Fruit fly (Drosophila melanogaster): Measurements from ENCODE around the gene CG12496.

- TF ChIP-seq CG16779 (GFP tag; IDR thresholded peaks at IDR 0.05) (no peak), Abd-B (GFP tag; optimal IDR thresholded peaks at IDR 0.05) (no peak), HLHmδ (GFP tag; optimal IDR thresholded peaks at IDR 0.05) (no peak), CTCF (GFP tag; optimal IDR thresholded peaks at IDR 0.05) (peak; percentile 89), CG10321 (GFP tag; IDR thresholded peaks at IDR 0.05) (no peak), CG17912 (GFP tag; optimal IDR thresholded peaks at IDR 0.05) (no peak), az2 (GFP tag; optimal IDR thresholded peaks at IDR 0.05) (no peak), dmrt99B (tag; optimal IDR thresholded peaks at IDR 0.05) (no peak), psq (GFP tag; optimal IDR thresholded peaks at IDR 0.05) (no peak)
These were observed 8.8 kb upstream of the CG12496 start for dm6 chrX:2419518-2419917.

Measured in whole organism, embryonic.